Fruit fly (Drosophila melanogaster): ENCODE data around the gene Alms1b.

Gene Alms1b

dm6 chrX:4610481-4610880 is 20.3 kb downstream of the Alms1b start (continued):
- TF ChIP-seq Meics (GFP tag; optimal IDR thresholded peaks at IDR 0.05) (peak; percentile 44), CoRest (tag; optimal IDR thresholded peaks at IDR 0.05) (no peak), Fer1 (GFP tag; optimal IDR thresholded peaks at IDR 0.05) (peak; percentile 59)

DNA sequence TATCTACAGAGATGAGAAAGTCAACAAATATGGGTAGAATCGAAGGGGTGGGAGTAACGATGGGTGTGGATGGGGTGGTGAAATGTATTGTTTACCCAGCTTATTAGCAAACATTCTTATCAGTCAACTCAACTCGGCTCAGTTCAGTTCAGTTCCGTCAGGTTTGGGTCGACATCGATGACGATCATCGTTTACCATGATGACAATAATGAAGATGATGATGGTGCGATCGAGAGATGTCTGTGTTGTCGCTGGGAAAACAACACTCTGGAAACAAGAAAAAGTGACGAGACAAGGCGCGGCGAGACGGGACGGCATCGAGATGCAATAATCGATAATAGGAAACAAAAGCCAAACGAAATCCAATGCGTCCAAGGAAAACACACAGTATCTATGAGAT is 21.0 kb downstream of the Alms1b start:
- TF ChIP-seq hbn (GFP tag; IDR thresholded peaks at IDR 0.05; ENCODE audit: partially characterized antibody), result no peak
- no peak for TF ChIP-seq D (optimal IDR thresholded peaks at IDR 0.05)
- peak; percentile 39 for TF ChIP-seq D (GFP tag; optimal IDR thresholded peaks at IDR 0.05)
- peak; percentile 46; the same call in 1 of the 2 replicates for TF ChIP-seq Xrp1 (GFP tag; IDR thresholded peaks at IDR 0.05)
- 0 out of 3 replicates have a peak, but pooled peaks have one; percentile 42 for TF ChIP-seq zfh1 (GFP tag; IDR thresholded peaks at IDR 0.05)
- TF ChIP-seq lbe (GFP tag; optimal IDR thresholded peaks at IDR 0.05), result no peak
- no peak for TF ChIP-seq kay (GFP tag; optimal IDR thresholded peaks at IDR 0.05)
- peak; percentile 13 for TF ChIP-seq CG1233 (GFP tag; optimal IDR thresholded peaks at IDR 0.05)
- no peak for TF ChIP-seq Ptx1 (GFP tag; IDR thresholded peaks at IDR 0.05)
- no peak for TF ChIP-seq pum (GFP tag; optimal IDR thresholded peaks at IDR 0.05)
- TF ChIP-seq CG3407 (GFP tag; optimal IDR thresholded peaks at IDR 0.05), result peak; percentile 57
- TF ChIP-seq sc (optimal IDR thresholded peaks at IDR 0.05), result no peak
- TF ChIP-seq sc (GFP tag; optimal IDR thresholded peaks at IDR 0.05), result peak; percentile 57
- TF ChIP-seq CG18599 (GFP tag; optimal IDR thresholded peaks at IDR 0.05), result peak; percentile 32
- TF ChIP-seq CG18619 (GFP tag; optimal IDR thresholded peaks at IDR 0.05), result no peak
- TF ChIP-seq nau (GFP tag; optimal IDR thresholded peaks at IDR 0.05), result peak; percentile 32
- no peak for TF ChIP-seq prd (optimal IDR thresholded peaks at IDR 0.05)
- no peak for TF ChIP-seq prd (GFP tag; IDR thresholded peaks at IDR 0.05)
- TF ChIP-seq CG12219 (GFP tag; optimal IDR thresholded peaks at IDR 0.05), result peak; percentile 20
- no peak for TF ChIP-seq Dref (GFP tag; IDR thresholded peaks at IDR 0.05)
- no peak for TF ChIP-seq Hey (tag; optimal IDR thresholded peaks at IDR 0.05)
- no peak for TF ChIP-seq chinmo (GFP tag; IDR thresholded peaks at IDR 0.05; ENCODE audit: partially characterized antibody)
- peak; percentile 93 for TF ChIP-seq CG15479 (GFP tag; optimal IDR thresholded peaks at IDR 0.05)
- TF ChIP-seq Bteb2 (GFP tag; optimal IDR thresholded peaks at IDR 0.05), result no peak
- peak; percentile 20 for TF ChIP-seq Sry-β (GFP tag; optimal IDR thresholded peaks at IDR 0.05)
- TF ChIP-seq CG8388 (GFP tag; optimal IDR thresholded peaks at IDR 0.05), result no peak
- peak; percentile 29 for TF ChIP-seq CG2875 (GFP tag; optimal IDR thresholded peaks at IDR 0.05)
- TF ChIP-seq CTCF (GFP tag; optimal IDR thresholded peaks at IDR 0.05), result peak; percentile 1
- TF ChIP-seq CG9876 (GFP tag; optimal IDR thresholded peaks at IDR 0.05), result no peak
- no peak for TF ChIP-seq tio (GFP tag; optimal IDR thresholded peaks at IDR 0.05)
- peak; percentile 7 for TF ChIP-seq CG10431 (GFP tag; optimal IDR thresholded peaks at IDR 0.05)
- TF ChIP-seq CG15601 (tag; optimal IDR thresholded peaks at IDR 0.05), result peak; percentile 38
- TF ChIP-seq CG11696 (GFP tag; IDR thresholded peaks at IDR 0.05), result no peak
- peak; percentile 52 for TF ChIP-seq dmrt11E (tag; optimal IDR thresholded peaks at IDR 0.05)
- TF ChIP-seq ttk (GFP tag; IDR thresholded peaks at IDR 0.05), result no peak
- TF ChIP-seq ara (GFP tag; IDR thresholded peaks at IDR 0.05), result peak; percentile 46; the same call in 1 of the 2 replicates
- TF ChIP-seq Sox102F (GFP tag; optimal IDR thresholded peaks at IDR 0.05), result peak; percentile 11
- TF ChIP-seq nerfin-1 (tag; optimal IDR thresholded peaks at IDR 0.05), result peak; percentile 38
- no peak for TF ChIP-seq ab (GFP tag; optimal IDR thresholded peaks at IDR 0.05)
- TF ChIP-seq lola (GFP tag; optimal IDR thresholded peaks at IDR 0.05), result peak in 1 of 3 experiments; percentile 46
- peak; percentile 9 for TF ChIP-seq CG17186 (GFP tag; optimal IDR thresholded peaks at IDR 0.05)
- TF ChIP-seq CG8924 (tag; optimal IDR thresholded peaks at IDR 0.05), result peak; percentile 32
- TF ChIP-seq CG31224 (GFP tag; IDR thresholded peaks at IDR 0.05), result no peak
- peak; percentile 27 for TF ChIP-seq CG2712 (tag; optimal IDR thresholded peaks at IDR 0.05)
- peak; percentile 44 for TF ChIP-seq CG1529 (GFP tag; optimal IDR thresholded peaks at IDR 0.05)
- TF ChIP-seq Bgb (GFP tag; IDR thresholded peaks at IDR 0.05; ENCODE audit: partially characterized antibody), result no peak
- no peak for TF ChIP-seq gcm2 (GFP tag; optimal IDR thresholded peaks at IDR 0.05)
